Worm (Caenorhabditis elegans) whole organism, L4/young adult: ENCODE measurements around the gene algn-3.

ENCODE experiments used
- W03F9.2 ChIP-seq: fragments of 150-350 bp; optimal IDR thresholded peaks from 2 replicates; lab custom pipeline; 2014; ENCODE audit warnings: missing biosample characterization, missing genetic modification characterization
- dao-5 ChIP-seq: sonication (generic microtip); optimal IDR thresholded peaks from 2 replicates; lab custom pipeline; 2016; ENCODE audit warnings: missing genotype, missing genetic modification characterization, moderate library complexity, missing compliant biosample characterization
- him-1 ChIP-seq: sonication (generic microtip); optimal IDR thresholded peaks from 2 replicates; lab custom pipeline; 2016; ENCODE audit warnings: missing genotype, missing genetic modification reagents, missing genetic modification characterization, missing compliant biosample characterization

Gene algn-3

ce11 chrII:14097518-14097917, 35.1 kb downstream of the algn-3 start, which contains the start of gene Y39G8C.2:
TSS of gene Y39G8C.2 (minus strand) at chrII:14097618.
- TF ChIP-seq W03F9.2 (tag; lab: Kevin White, UChicago), result no peak
- no peak for TF ChIP-seq dao-5
- no peak for TF ChIP-seq him-1

- no peak for TF ChIP-seq W03F9.2 (tag; lab: Kevin White, UChicago)
- no peak for TF ChIP-seq him-1
- no peak for TF ChIP-seq dao-5
Measured at ce11 chrII:14096814-14097213, 35.8 kb downstream of the algn-3 start.

- no peak for TF ChIP-seq dao-5
- no peak for TF ChIP-seq W03F9.2 (tag; lab: Kevin White, UChicago)
- no peak for TF ChIP-seq him-1
Measured at ce11 chrII:14095875-14096274, 36.8 kb downstream of the algn-3 start.

- TF ChIP-seq W03F9.2 (tag; lab: Kevin White, UChicago), result no peak
- TF ChIP-seq him-1, result no peak
Measured at ce11 chrII:14094590-14094989, 38.0 kb downstream of the algn-3 start, which contains the start of gene col-87. TSS of gene col-87 (minus strand) at chrII:14094690.

- TF ChIP-seq him-1 (no peak), dao-5 (no peak), W03F9.2 (tag; lab: Kevin White, UChicago) (no peak)
Measured at ce11 chrII:14091182-14091581, 41.5 kb downstream of the algn-3 start.

- TF ChIP-seq him-1 (no peak), dao-5 (no peak), W03F9.2 (tag; lab: Kevin White, UChicago) (no peak)
Measured at ce11 chrII:14089796-14090372, 42.7 kb downstream of the algn-3 start.

- TF ChIP-seq him-1 (no peak), W03F9.2 (tag; lab: Kevin White, UChicago) (no peak), dao-5 (no peak)
Measured at ce11 chrII:14086931-14087330, 45.7 kb downstream of the algn-3 start.

ce11 chrII:14077823-14078222, 54.8 kb downstream of the algn-3 start:
- TF ChIP-seq dao-5 (no peak), W03F9.2 (tag; lab: Kevin White, UChicago) (no peak), him-1 (no peak)
